Worm (Caenorhabditis elegans): ENCODE measurements around the gene pat-9.

DNA sequence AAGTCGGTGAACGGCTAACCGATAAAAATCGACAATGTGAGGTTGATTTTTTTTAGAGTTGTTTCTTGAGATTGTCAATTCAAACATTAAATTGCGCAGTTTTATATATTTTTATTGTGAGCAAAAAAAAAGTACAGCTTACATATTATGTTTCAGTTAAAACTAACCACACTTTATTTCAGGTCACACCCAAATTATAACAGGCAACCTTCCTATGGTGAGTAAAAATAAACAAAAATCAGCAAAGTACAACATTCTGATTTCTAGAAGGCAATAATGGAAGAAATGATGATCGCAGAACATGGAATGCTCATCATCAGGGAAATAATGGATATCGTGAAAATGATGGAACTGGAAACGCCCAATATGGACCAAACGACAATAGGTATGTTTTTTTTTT, 42.1 kb upstream of the pat-9 start, which contains the start of gene K05G3.2:
- TF ChIP-seq ztf-11 (tag; optimal IDR thresholded peaks at IDR 0.05) (no peak), fos-1 (tag; optimal IDR thresholded peaks at IDR 0.05) (no peak)
